Fruit fly (Drosophila melanogaster) Kc167 (cell line): ENCODE measurements around the gene CG33233.

Experiments
- Myc ChIP-seq: fragments of >200 bp; optimal IDR thresholded peaks from 2 replicates; lab custom pipeline; 2017; ENCODE audit warnings: missing external identifiers
- Sin3A ChIP-seq: fragments of >200 bp; optimal IDR thresholded peaks from 2 replicates; lab custom pipeline; 2018; ENCODE audit warnings: missing external identifiers
- h ChIP-seq: fragments of >200 bp; optimal IDR thresholded peaks from 3 replicates; lab custom pipeline; 2018; ENCODE audit warnings: missing external identifiers
- insv ChIP-seq: fragments of >200 bp; optimal IDR thresholded peaks from 3 replicates; lab custom pipeline; 2018; ENCODE audit warnings: missing external identifiers
- psq ChIP-seq: fragments of >200 bp; optimal IDR thresholded peaks from 2 replicates; lab custom pipeline; 2017; ENCODE audit warnings: missing external identifiers
- ttk ChIP-seq: sonication (Bioruptor generic); optimal IDR thresholded peaks from 2 replicates; lab custom pipeline; 2017; ENCODE audit warnings: missing external identifiers

Gene CG33233

DNA sequence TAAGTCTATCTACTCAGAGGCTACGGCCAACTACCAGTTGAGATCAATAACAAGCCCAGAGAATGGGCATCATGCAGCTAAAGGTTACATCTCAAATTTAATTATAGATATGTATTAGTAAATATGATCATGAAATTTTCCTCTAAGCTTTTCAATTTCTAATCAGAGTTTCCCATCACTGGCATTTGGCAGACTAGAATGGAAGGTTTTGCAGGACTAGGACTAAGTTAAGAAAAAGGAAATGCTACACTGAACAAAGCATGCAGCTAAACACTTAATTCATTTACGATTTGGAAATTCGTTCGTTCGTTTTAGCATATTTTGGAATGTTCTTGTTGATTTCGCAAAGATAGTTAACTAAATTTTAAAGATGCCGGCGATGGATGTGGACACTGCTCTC, at the start of gene CG33233:
Gene CG33233, plus strand, starts transcription at position 301 of the 400 bp plus-strand sequence.
- no peak for TF ChIP-seq psq (lab: Kevin White, UChicago)
- no peak for TF ChIP-seq ttk (lab: Kevin White, UChicago)
- TF ChIP-seq Myc (lab: Kevin White, UChicago): no peak
- no peak for TF ChIP-seq h
- no peak for TF ChIP-seq insv (lab: Kevin White, UChicago)
- TF ChIP-seq Sin3A (lab: Kevin White, UChicago): no peak

DNA sequence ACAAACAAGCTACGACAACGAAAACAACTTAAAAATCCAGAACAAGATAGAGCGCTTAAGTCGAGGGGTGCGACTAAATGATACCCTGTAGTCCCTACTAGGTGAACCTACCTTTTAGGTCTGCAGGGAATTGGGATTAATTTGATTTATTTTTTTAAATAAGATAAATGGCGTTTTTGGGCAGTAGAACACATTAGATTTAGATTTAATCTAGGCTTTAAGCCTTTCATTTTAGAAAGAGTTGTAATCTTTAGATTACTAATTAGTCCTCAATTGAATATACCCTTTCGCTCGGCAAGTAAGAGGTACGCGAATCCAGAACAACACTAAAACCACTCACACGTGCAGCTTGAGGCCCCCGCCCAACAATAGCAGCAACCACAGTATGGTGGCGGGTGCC, 45.2 kb upstream of the CG33233 start:
- no peak for TF ChIP-seq insv (lab: Kevin White, UChicago)
- no peak for TF ChIP-seq Myc (lab: Kevin White, UChicago)
- TF ChIP-seq psq (lab: Kevin White, UChicago): no peak
- TF ChIP-seq h: no peak
- TF ChIP-seq Sin3A (lab: Kevin White, UChicago): no peak
- no peak for TF ChIP-seq ttk (lab: Kevin White, UChicago)

DNA sequence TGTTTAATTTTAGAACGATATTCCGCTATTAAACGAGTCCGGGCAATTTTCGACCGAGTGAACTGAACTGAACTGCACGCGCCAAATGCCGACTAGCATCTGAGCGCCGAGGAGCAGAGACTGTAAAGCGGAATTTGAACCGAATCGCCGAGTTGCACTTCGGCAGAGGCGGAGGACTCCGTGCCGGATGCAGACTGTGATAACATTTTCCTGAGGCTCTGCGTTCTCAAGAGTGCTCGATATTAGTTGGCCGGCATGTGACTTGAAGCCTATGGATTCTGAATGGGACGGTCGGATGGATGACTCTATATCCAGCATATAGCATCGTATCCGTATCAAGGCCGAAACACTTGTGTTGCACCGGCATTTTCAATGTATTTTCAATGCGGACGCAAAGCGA, 29.5 kb upstream of the CG33233 start, which contains the start of gene Pxn:
Gene Pxn, minus strand, starts transcription at position 101 of the 400 bp plus-strand sequence.
- TF ChIP-seq Sin3A (lab: Kevin White, UChicago): no peak
- TF ChIP-seq insv (lab: Kevin White, UChicago): no peak
- TF ChIP-seq psq (lab: Kevin White, UChicago): no peak
- no peak for TF ChIP-seq h
- TF ChIP-seq ttk (lab: Kevin White, UChicago): no peak
- TF ChIP-seq Myc (lab: Kevin White, UChicago): no peak

DNA sequence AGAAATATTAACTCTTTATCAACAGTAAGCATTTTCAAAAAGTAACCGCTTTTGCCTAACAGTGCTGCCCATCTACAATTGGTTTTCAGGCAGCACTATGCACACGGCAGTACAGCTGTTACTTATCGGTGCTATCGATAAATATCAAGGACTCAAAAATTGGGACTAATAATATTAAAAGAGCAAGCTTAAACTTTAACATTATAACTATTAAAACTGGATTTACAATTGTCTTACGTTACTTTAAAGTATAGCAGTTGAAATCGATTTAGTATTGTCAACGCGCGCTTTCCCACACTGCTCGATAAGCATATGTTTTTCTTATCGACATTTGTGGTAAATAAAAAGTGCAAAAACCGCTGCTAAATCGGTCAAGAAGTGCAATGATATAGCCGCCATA, 28.0 kb upstream of the CG33233 start, which contains the start of the genes CG42245 and MEP-1:
Gene CG42245, plus strand, starts transcription at position 310 of the 400 bp plus-strand sequence.
Gene MEP-1, plus strand, starts transcription at position 310 of the 400 bp plus-strand sequence.
- no peak for TF ChIP-seq Myc (lab: Kevin White, UChicago)
- no peak for TF ChIP-seq Sin3A (lab: Kevin White, UChicago)

dm6 chr3L:2632048-2632762, 27.2 kb upstream of the CG33233 start:
- TF ChIP-seq ttk (lab: Kevin White, UChicago): no peak
- no peak for TF ChIP-seq Sin3A (lab: Kevin White, UChicago)
- no peak for TF ChIP-seq insv (lab: Kevin White, UChicago)
- TF ChIP-seq h: no peak
- TF ChIP-seq Myc (lab: Kevin White, UChicago): no peak
- no peak for TF ChIP-seq psq (lab: Kevin White, UChicago)

dm6 chr3L:2632763-2633100, 26.7 kb upstream of the CG33233 start:
- TF ChIP-seq insv (lab: Kevin White, UChicago): no peak
- TF ChIP-seq ttk (lab: Kevin White, UChicago): peak; percentile 32
- TF ChIP-seq Myc (lab: Kevin White, UChicago): no peak
- TF ChIP-seq h: no peak
- peak; percentile 43 for TF ChIP-seq psq (lab: Kevin White, UChicago)
- TF ChIP-seq Sin3A (lab: Kevin White, UChicago): no peak

DNA sequence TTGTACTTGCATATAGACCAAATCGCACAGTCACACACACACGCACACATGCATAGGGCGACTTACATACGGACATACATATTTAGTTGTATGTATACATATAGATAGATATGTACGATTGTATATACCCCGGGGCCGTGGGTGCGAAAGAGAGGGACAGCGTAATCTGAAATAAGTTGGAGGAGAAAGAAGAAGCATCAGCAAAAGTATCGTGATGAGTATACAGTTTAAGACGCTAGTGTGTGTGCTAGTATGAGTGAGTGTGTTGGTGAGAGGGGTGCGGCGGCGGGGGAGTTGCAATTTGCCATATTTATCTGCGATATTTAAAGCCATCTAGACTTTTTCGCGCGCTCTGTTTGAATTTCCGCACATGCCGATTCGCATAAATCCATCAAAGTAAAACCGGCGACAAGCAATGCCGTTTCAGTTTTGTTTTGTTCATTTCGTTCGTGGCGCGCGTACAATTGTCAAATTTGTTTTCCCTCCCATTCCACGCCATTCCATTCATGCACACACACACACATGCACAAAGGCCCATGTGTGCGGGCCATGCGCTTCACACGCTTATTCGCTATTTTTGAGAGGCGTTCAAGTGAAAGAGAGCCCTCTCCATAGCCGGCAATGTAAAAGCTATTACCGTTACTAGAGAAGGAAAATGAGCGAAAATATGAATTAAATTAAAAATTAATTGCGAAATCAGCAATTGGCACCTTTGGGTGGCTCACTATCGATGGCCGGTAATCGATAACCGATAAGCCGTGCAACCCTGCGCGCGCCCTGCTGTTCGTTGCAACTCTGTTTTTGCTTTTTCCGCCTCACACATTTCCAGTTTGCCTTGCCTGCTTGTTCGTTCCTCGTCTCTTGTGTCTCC, 24.3 kb upstream of the CG33233 start:
- TF ChIP-seq psq (lab: Kevin White, UChicago) (peak; percentile 98), Myc (lab: Kevin White, UChicago) (no peak)

dm6 chr3L:2636023-2636968, 23.1 kb upstream of the CG33233 start:
- no peak for TF ChIP-seq ttk (lab: Kevin White, UChicago)
- peak; percentile 71 for TF ChIP-seq psq (lab: Kevin White, UChicago)
- no peak for TF ChIP-seq insv (lab: Kevin White, UChicago)

dm6 chr3L:2643324-2643723, 16.1 kb upstream of the CG33233 start, which contains the start of gene CG14949:
Gene CG14949 (minus strand): TSS chr3L:2643424.
- TF ChIP-seq psq (lab: Kevin White, UChicago) (no peak), Myc (lab: Kevin White, UChicago) (no peak), insv (lab: Kevin White, UChicago) (no peak), h (no peak), Sin3A (lab: Kevin White, UChicago) (no peak), ttk (lab: Kevin White, UChicago) (no peak)

DNA sequence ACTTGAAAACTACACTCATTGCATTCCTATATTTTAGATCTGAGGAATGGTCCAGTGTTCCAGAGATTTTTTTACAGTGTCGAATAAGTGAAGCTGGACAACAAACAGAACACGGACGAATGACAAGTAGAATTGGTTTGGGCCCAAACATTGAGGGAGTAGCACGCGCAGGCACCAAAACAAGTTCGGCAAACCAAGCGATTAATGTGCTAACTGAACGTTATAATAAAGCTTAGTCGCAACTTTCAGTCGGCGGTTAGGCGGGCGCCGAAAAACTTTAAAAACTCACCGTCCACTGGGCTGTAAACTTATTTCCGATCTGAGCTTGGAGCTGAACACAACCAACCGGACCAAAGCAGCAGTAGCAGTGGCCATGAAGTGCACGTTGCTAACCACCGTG, 14.4 kb upstream of the CG33233 start, which contains the start of gene CG1143:
Gene CG1143, plus strand, starts transcription at position 301 of the 400 bp plus-strand sequence.
- TF ChIP-seq ttk (lab: Kevin White, UChicago) (no peak), Sin3A (lab: Kevin White, UChicago) (no peak), psq (lab: Kevin White, UChicago) (no peak), h (no peak), insv (lab: Kevin White, UChicago) (no peak), Myc (lab: Kevin White, UChicago) (no peak)
